Fruit fly (Drosophila melanogaster): Measurements from ENCODE around the gene CG43815.

DNA sequence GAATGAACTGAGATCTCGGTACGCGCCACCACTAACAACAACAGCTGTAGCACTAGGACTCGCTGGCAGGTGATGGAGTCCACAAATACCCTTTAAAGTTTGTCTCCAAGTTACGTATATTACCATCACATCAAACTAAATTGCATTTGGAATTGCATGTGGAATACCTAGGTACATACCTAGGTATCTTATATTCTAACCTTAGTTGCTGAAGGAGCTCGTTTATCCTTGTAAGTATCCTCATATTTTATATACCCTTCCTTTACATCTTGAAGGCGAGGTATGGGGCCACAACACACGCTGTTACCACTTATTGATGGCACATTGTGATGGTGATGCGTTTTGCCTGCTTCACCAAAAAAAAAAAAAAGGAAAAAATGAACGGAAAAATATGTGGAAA is 8.6 kb upstream of the CG43815 start:
- TF ChIP-seq CG8478 (optimal IDR thresholded peaks at IDR 0.05) = no peak
- no peak for TF ChIP-seq CTCF (optimal IDR thresholded peaks at IDR 0.05)

Measured in S2 (cell line).